Worm (Caenorhabditis elegans) whole organism, midembryonic: ENCODE measurements around the gene rmh-2.

Source experiments
- T22C8.4 ChIP-seq: fragments of 200-800 bp; sonication (Bioruptor generic); IDR thresholded peaks from 2 replicates; pipeline ENCODE4 v1.3.6; 2022; ENCODE audit warnings: missing genetic modification characterization, missing compliant biosample characterization
- flt-1 ChIP-seq: fragments of 200-800 bp; sonication (Bioruptor generic); IDR thresholded peaks from 2 replicates; pipeline ENCODE4 v1.3.6; 2022; ENCODE audit warnings: missing genetic modification characterization, missing compliant biosample characterization
- med-1 ChIP-seq: sonication (generic microtip); optimal IDR thresholded peaks from 2 replicates; lab custom pipeline; 2017; ENCODE audit warnings: missing genetic modification characterization, mild to moderate bottlenecking, missing compliant biosample characterization, antibody characterized with exemption, missing genetic modification reagents; ENCODE audit not compliant: insufficient read depth
- ref-1 ChIP-seq: fragments of 200-800 bp; sonication (Bioruptor generic); conservative IDR thresholded peaks from 2 replicates; pipeline ENCODE4 v1.3.6; 2022; ENCODE audit warnings: missing genetic modification reagents, missing genetic modification characterization, missing compliant biosample characterization
- tab-1 ChIP-seq: fragments of 200-800 bp; sonication (Bioruptor generic); IDR thresholded peaks from 2 replicates; pipeline ENCODE4 v1.3.6; 2022; ENCODE audit warnings: missing genetic modification characterization, missing compliant biosample characterization
- ztf-23 ChIP-seq: fragments of 200-800 bp; sonication (Bioruptor generic); IDR thresholded peaks from 2 replicates; pipeline ENCODE4 v1.3.6; 2022; ENCODE audit warnings: missing genetic modification reagents, missing genetic modification characterization, missing compliant biosample characterization
- ztf-29 ChIP-seq: fragments of 200-800 bp; sonication (Bioruptor generic); IDR thresholded peaks from 2 replicates; pipeline ENCODE4 v1.3.6; 2022; ENCODE audit warnings: missing genetic modification reagents, missing genetic modification characterization, missing compliant biosample characterization

DNA sequence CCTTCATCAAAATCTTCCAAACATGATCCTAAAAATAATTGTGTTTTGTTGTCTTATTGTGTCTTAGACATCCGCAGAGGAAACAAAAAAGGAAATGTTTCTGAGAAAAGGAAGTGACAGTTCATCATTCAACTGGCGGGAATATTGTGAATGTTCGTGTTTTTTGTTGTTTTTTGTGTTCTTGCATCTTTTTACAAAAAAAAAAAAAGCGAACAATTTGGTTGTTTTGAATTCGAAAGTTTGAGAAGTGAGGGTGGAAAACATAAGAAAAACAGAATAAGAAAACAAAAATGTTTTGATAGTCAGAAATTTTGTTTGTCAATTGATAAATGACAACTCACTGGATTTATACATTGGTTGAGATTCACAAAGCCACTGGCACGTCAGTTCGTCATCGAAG is 21.0 kb downstream of the rmh-2 start:
- TF ChIP-seq ref-1 (GFP tag; lab: Robert Waterston, UW) (no peak), flt-1 (GFP tag; lab: Robert Waterston, UW) (no peak), med-1 (GFP tag; lab: Kevin White, UChicago) (no peak), T22C8.4 (GFP tag; lab: Robert Waterston, UW) (no peak), ztf-29 (GFP tag; lab: Robert Waterston, UW) (no peak), tab-1 (no peak), ztf-23 (GFP tag; lab: Robert Waterston, UW) (no peak)
